Worm (Caenorhabditis elegans): Measurements from ENCODE around the gene C45G9.2.

Gene C45G9.2

DNA sequence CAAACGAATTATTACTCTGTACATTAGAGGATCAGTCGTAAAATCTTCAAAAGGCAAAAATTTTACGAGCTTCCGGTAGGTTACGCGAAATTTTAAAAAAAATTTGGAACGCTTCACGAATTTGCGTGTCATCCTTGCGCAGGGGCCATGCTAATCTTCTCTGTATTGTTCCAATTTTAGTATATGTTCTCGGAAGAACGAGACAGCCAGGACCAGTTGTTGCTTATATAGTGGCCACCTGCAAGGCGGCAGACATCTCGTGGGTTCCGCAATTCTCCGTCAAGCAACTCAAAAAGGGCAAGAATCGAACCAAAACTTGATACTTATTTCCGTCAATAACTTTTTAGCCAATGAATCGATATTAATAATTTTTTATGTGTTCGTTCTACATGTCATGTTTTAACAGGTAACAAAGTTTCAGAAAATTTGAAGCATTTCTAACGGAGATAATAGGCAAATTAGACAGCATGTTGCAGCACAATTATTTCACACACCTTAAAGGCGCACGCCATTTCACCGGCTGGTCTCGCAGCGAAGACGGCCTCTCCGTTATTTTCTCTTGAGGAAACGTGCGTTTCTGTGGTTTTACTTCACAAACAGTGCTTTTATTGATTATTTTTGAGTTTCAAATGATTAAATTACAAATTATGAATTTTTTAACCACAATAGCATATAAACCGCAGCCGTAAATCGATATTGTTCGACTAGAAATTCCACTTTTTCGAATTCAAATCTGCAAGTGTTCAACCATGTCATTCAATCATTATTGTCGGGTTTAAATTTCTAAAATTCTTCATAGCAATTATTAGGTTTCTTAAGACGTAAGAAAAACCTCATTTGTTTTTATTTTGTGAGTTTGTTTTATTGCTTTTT lies 12.1 kb downstream of the C45G9.2 start (continued):
- TF ChIP-seq egl-18 (GFP tag; IDR thresholded peaks at IDR 0.05) (peak; percentile 78), Y53G8AR.9 (GFP tag; conservative IDR thresholded peaks at IDR 0.05) (peak; percentile 88), B0019.2 (GFP tag; conservative IDR thresholded peaks at IDR 0.05) (peak; percentile 62; the same call in 1 of the 2 replicates), ztf-25 (GFP tag; IDR thresholded peaks at IDR 0.05) (peak; percentile 95), nfya-2 (GFP tag; IDR thresholded peaks at IDR 0.05) (0 out of 2 replicates have a peak, but pooled peaks have one; percentile 81), tlf-1 (GFP tag; optimal IDR thresholded peaks at IDR 0.05) (peak; percentile 86), akir-1 (GFP tag; optimal IDR thresholded peaks at IDR 0.05) (no peak), attf-5 (GFP tag; optimal IDR thresholded peaks at IDR 0.05) (peak; percentile 70), xnd-1 (tag; optimal IDR thresholded peaks at IDR 0.05) (peak; percentile 63), madf-3 (GFP tag; IDR thresholded peaks at IDR 0.05) (peak; percentile 76; the same call in 1 of the 2 replicates), unc-130 (GFP tag; optimal IDR thresholded peaks at IDR 0.05) (peak; percentile 79), F55B11.4 (tag; optimal IDR thresholded peaks at IDR 0.05; ENCODE audit: borderline replicate concordance, insufficient read depth) (peak; percentile 2), let-526 (GFP tag; IDR thresholded peaks at IDR 0.05) (peak; percentile 36; the same call in 1 of the 2 replicates), T26A5.8 (tag; optimal IDR thresholded peaks at IDR 0.05) (peak; percentile 81), fkh-3 (tag; optimal IDR thresholded peaks at IDR 0.05) (peak; percentile 92), nhr-90 (tag; optimal IDR thresholded peaks at IDR 0.05) (peak; percentile 89), C17E4.6 (GFP tag; IDR thresholded peaks at IDR 0.05) (peak; percentile 81), efl-1 (GFP tag; optimal IDR thresholded peaks at IDR 0.05) (peak; percentile 25), rcor-1 (GFP tag; IDR thresholded peaks at IDR 0.05) (peak; percentile 78), snpc-1.1 (tag; optimal IDR thresholded peaks at IDR 0.05; ENCODE audit: insufficient read depth) (peak; percentile 94), lsy-27 (tag; optimal IDR thresholded peaks at IDR 0.05; ENCODE audit: borderline replicate concordance, insufficient read depth) (peak; percentile 9), bed-1 (GFP tag; IDR thresholded peaks at IDR 0.05) (peak; percentile 96), sdz-38 (tag; optimal IDR thresholded peaks at IDR 0.05) (no peak), nfyb-1 (GFP tag; IDR thresholded peaks at IDR 0.05) (peak; percentile 94), lir-1 (GFP tag; conservative IDR thresholded peaks at IDR 0.05) (peak; percentile 53; the same call in 1 of the 2 replicates), die-1 (tag; optimal IDR thresholded peaks at IDR 0.05) (peak; percentile 91), ztf-6 (GFP tag; IDR thresholded peaks at IDR 0.05) (0 out of 2 replicates have a peak, but pooled peaks have one; percentile 65), ztf-3 (GFP tag; optimal IDR thresholded peaks at IDR 0.05) (peak; percentile 13), B0336.3 (GFP tag; IDR thresholded peaks at IDR 0.05) (peak; percentile 91), pbrm-1 (GFP tag; IDR thresholded peaks at IDR 0.05) (peak; percentile 88), chd-7 (tag; optimal IDR thresholded peaks at IDR 0.05) (peak; percentile 86), gei-17 (GFP tag; optimal IDR thresholded peaks at IDR 0.05) (peak; percentile 54), lsl-1 (GFP tag; optimal IDR thresholded peaks at IDR 0.05) (peak; percentile 61), hmg-20 (GFP tag; IDR thresholded peaks at IDR 0.05) (peak; percentile 49; the same call in 1 of the 2 replicates), F57A8.1 (GFP tag; optimal IDR thresholded peaks at IDR 0.05) (no peak), egl-44 (GFP tag; IDR thresholded peaks at IDR 0.05) (peak; percentile 80), lag-1 (GFP tag; IDR thresholded peaks at IDR 0.05) (no peak), ztf-26 (tag; optimal IDR thresholded peaks at IDR 0.05) (peak; percentile 69), Y79H2A.3 (GFP tag; conservative IDR thresholded peaks at IDR 0.05) (0 out of 2 replicates have a peak, but pooled peaks have one; percentile 35), madf-6 (GFP tag; IDR thresholded peaks at IDR 0.05) (peak; percentile 87), madf-10 (tag; optimal IDR thresholded peaks at IDR 0.05) (peak; percentile 18), hsf-1 (GFP tag; IDR thresholded peaks at IDR 0.05) (peak; percentile 81), him-1 (tag; optimal IDR thresholded peaks at IDR 0.05) (peak; percentile 86), B0035.1 (tag; optimal IDR thresholded peaks at IDR 0.05) (peak; percentile 80), mel-28 (tag; optimal IDR thresholded peaks at IDR 0.05; ENCODE audit: borderline replicate concordance) (peak; percentile 40), zfh-2 (GFP tag; conservative IDR thresholded peaks at IDR 0.05) (no peak)
